Worm (Caenorhabditis elegans) whole organism, midembryonic: ENCODE results near the gene EEED8.15.

Experiments
- cog-1 ChIP-seq: sonication (generic microtip); optimal IDR thresholded peaks from 2 replicates; lab custom pipeline; 2016; ENCODE audit warnings: missing genetic modification characterization, missing compliant biosample characterization
- flt-1 ChIP-seq: fragments of 200-800 bp; sonication (Bioruptor generic); IDR thresholded peaks from 2 replicates; pipeline ENCODE4 v1.3.6; 2022; ENCODE audit warnings: missing genetic modification characterization, missing compliant biosample characterization
- tab-1 ChIP-seq: fragments of 200-800 bp; sonication (Bioruptor generic); IDR thresholded peaks from 2 replicates; pipeline ENCODE4 v1.3.6; 2022; ENCODE audit warnings: missing genetic modification characterization, missing compliant biosample characterization

- no peak for TF ChIP-seq flt-1 (GFP tag; lab: Robert Waterston, UW)
- no peak for TF ChIP-seq cog-1 (tag; lab: Kevin White, UChicago)
- TF ChIP-seq tab-1: no peak
These were observed 39.8 kb downstream of the EEED8.15 start for ce11 chrII:5458683-5459410.
